Fruit fly (Drosophila melanogaster) whole organism: Measurements from ENCODE around the gene ND-B18.

ENCODE experiments used
- CG8478 ChIP-seq: fragments of >200 bp; optimal IDR thresholded peaks from 2 replicates; lab custom pipeline; 2018; ENCODE audit warnings: inconsistent platforms
- Dll ChIP-seq: fragments of >200 bp; optimal IDR thresholded peaks from 2 replicates; lab custom pipeline; 2017
- EcR ChIP-seq, 2 experiments: fragments of >200 bp; optimal IDR thresholded peaks; 2 replicates each; lab custom pipeline; 2017; ENCODE audit warnings: missing biosample characterization in 2 of 2, missing genetic modification characterization in 2 of 2, missing genetic modification reagents in 2 of 2
- pan ChIP-seq: fragments of >200 bp; optimal IDR thresholded peaks from 2 replicates; lab custom pipeline; 2017
- psq ChIP-seq: fragments of >200 bp; optimal IDR thresholded peaks from 2 replicates; lab custom pipeline; 2017
- usp ChIP-seq: fragments of >200 bp; optimal IDR thresholded peaks from 2 replicates; lab custom pipeline; 2017; ENCODE audit warnings: missing biosample characterization, missing genetic modification characterization, mixed read lengths

Gene ND-B18

DNA sequence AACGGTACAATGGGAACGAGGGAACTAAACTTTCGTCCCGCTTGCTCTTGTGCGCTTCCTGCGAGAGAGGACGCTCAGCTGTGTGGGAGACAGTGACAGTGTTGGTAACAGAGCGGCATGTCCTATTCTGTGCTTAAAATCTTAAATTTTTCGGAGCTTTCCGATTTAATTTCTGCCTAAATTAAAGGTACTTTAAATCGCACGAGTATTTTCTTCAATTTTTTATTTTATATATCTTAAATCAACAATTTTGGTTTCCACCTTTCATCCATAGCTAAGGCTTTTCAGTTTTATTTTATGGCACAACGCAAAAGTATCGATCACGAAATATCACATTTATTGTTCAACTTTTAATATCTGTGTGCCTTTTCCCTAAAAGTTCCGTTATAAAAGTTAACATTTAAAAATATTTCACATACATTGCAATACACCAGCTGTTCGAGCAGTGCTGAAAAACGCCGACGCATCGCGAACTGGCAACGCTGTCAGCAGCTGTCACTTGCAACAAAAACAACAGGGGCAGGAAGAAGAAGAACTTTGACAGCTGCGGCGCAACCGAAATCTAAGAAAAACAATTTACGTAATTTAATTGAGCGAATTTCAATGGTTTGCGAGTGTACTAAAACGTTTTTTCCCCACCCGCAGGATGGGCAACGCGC is at the start of gene ND-B18, which contains the start of gene hiw:
TSS of gene ND-B18 (plus strand) at position 330 of the 659 bp plus-strand sequence.
TSS of gene hiw (minus strand) at position 26 of the 659 bp plus-strand sequence.
- TF ChIP-seq EcR (GFP tag; optimal IDR thresholded peaks at IDR 0.05; lab: Kevin White, UChicago) (no peak), psq (lab: Kevin White, UChicago) (no peak), usp (GFP tag; lab: Kevin White, UChicago) (no peak), pan (lab: Kevin White, UChicago) (no peak), Dll (lab: Kevin White, UChicago) (no peak), CG8478 (no peak)

DNA sequence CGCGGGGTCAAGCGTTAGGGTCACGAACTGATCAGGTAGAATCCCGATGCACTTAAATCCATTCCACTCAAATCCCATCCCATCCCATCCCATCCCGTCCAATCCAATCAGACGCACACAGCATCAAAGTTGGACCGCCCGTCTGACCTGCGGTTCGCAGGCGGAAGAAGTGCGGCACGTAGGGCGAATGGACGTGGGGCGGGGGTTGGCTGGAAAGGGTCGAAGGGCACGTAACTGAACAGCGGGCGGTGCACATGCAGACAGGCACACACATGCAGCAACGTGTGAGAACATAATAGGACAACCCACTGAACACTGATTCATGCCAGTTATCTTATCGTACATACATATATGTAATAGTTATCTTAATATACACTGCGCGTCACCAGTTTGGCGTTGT is 44.1 kb upstream of the ND-B18 start:
- no peak for TF ChIP-seq Dll (lab: Kevin White, UChicago)
- no peak for TF ChIP-seq EcR (GFP tag; optimal IDR thresholded peaks at IDR 0.05; lab: Kevin White, UChicago)
- TF ChIP-seq psq (lab: Kevin White, UChicago): no peak
- TF ChIP-seq pan (lab: Kevin White, UChicago): no peak
- no peak for TF ChIP-seq CG8478
- TF ChIP-seq usp (GFP tag; lab: Kevin White, UChicago): no peak

dm6 chrX:15021021-15021477 is 42.5 kb upstream of the ND-B18 start:
- TF ChIP-seq psq (lab: Kevin White, UChicago) (no peak), CG8478 (no peak), pan (lab: Kevin White, UChicago) (no peak), usp (GFP tag; lab: Kevin White, UChicago) (no peak), EcR (GFP tag; optimal IDR thresholded peaks at IDR 0.05; lab: Kevin White, UChicago) (no peak), Dll (lab: Kevin White, UChicago) (no peak)

DNA sequence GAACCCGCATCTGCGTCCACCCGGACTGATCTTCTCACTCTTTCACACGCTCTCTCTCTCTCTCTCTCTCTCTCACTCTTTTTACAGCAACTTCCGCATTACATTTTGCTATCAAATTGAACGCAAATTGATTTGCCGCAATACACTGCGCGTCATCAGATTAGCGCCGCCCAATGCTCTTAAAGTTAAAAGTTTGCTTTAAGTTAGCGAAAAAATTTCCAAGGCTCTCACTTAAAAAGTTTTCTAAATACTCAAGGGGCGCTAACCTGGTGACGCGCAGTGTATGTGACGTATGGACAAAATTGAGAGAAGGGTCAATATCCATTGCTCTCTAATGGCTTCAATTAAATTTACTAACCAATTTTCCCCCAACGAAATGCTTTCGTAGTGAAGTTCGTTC is 41.3 kb upstream of the ND-B18 start:
- TF ChIP-seq usp (GFP tag; lab: Kevin White, UChicago) (no peak), CG8478 (no peak), Dll (lab: Kevin White, UChicago) (no peak), psq (lab: Kevin White, UChicago) (no peak), EcR (GFP tag; optimal IDR thresholded peaks at IDR 0.05; lab: Kevin White, UChicago) (no peak), pan (lab: Kevin White, UChicago) (no peak)

- TF ChIP-seq Dll (lab: Kevin White, UChicago) (no peak), CG8478 (no peak), EcR (GFP tag; optimal IDR thresholded peaks at IDR 0.05; lab: Kevin White, UChicago) (no peak), usp (GFP tag; lab: Kevin White, UChicago) (no peak), psq (lab: Kevin White, UChicago) (no peak), pan (lab: Kevin White, UChicago) (no peak)
Observed at dm6 chrX:15023395-15023794, 40.1 kb upstream of the ND-B18 start.

dm6 chrX:15023826-15024545 is 39.5 kb upstream of the ND-B18 start, which contains the start of gene be:
be (plus strand) TSS chrX:15024436.
- no peak for TF ChIP-seq usp (GFP tag; lab: Kevin White, UChicago)
- TF ChIP-seq pan (lab: Kevin White, UChicago): no peak
- TF ChIP-seq Dll (lab: Kevin White, UChicago): no peak
- no peak for TF ChIP-seq CG8478
- TF ChIP-seq psq (lab: Kevin White, UChicago): no peak
- no peak for TF ChIP-seq EcR (GFP tag; optimal IDR thresholded peaks at IDR 0.05; lab: Kevin White, UChicago)

DNA sequence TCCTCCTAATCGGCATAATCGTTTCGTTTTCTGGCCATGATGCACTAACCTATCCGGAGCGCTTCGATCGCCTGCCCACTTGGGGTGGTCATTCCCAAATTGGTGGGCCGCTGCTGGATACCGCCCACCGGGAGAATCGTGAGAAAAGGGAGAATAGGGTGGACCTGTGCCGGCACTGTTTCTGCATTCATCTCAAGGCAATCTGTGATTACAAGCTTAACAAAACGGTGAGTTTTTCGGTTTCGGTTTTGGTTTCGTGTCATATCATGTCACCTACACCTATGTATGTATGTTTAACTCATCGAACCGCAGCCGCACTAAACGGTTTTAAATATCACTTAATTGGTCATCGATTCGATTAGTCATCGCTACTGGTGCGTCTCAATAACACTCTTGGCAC is 38.8 kb upstream of the ND-B18 start:
- TF ChIP-seq pan (lab: Kevin White, UChicago) (no peak), CG8478 (no peak), usp (GFP tag; lab: Kevin White, UChicago) (no peak), psq (lab: Kevin White, UChicago) (no peak), Dll (lab: Kevin White, UChicago) (no peak), EcR (GFP tag; optimal IDR thresholded peaks at IDR 0.05; lab: Kevin White, UChicago) (no peak)

- no peak for TF ChIP-seq EcR (GFP tag; optimal IDR thresholded peaks at IDR 0.05; lab: Kevin White, UChicago)
- TF ChIP-seq usp (GFP tag; lab: Kevin White, UChicago): no peak
- no peak for TF ChIP-seq Dll (lab: Kevin White, UChicago)
- TF ChIP-seq pan (lab: Kevin White, UChicago): no peak
- TF ChIP-seq CG8478: no peak
- no peak for TF ChIP-seq psq (lab: Kevin White, UChicago)
Observed at dm6 chrX:15025737-15026136, 37.8 kb upstream of the ND-B18 start.

dm6 chrX:15026897-15027296 is 36.6 kb upstream of the ND-B18 start:
- no peak for TF ChIP-seq CG8478
- TF ChIP-seq usp (GFP tag; lab: Kevin White, UChicago): no peak
- no peak for TF ChIP-seq Dll (lab: Kevin White, UChicago)
- no peak for TF ChIP-seq psq (lab: Kevin White, UChicago)
- no peak for TF ChIP-seq pan (lab: Kevin White, UChicago)
- TF ChIP-seq EcR (GFP tag; optimal IDR thresholded peaks at IDR 0.05; lab: Kevin White, UChicago): no peak

DNA sequence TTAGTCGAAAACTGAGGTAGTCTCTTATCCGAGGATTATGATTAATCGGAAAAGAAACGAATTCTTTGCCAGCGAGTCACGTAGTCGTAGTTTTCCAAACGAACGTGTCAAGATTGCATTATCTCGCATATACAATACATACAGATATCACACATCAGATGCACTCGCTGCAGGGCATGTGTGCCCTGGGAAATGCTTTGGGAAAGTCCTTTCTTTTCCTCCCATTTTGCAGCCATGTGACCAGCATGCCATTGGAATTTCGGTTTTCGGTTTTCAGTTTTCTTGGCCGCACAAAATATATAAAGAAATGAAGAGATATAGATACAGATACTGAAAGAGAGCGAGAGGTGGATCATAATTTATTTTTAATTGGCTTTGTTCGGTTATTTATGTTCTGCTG is 35.4 kb upstream of the ND-B18 start:
- TF ChIP-seq EcR (GFP tag; optimal IDR thresholded peaks at IDR 0.05; lab: Kevin White, UChicago) (no peak), psq (lab: Kevin White, UChicago) (no peak)

- no peak for TF ChIP-seq pan (lab: Kevin White, UChicago)
- no peak for TF ChIP-seq psq (lab: Kevin White, UChicago)
- no peak for TF ChIP-seq CG8478
- TF ChIP-seq usp (GFP tag; lab: Kevin White, UChicago): no peak
- no peak for TF ChIP-seq Dll (lab: Kevin White, UChicago)
- no peak for TF ChIP-seq EcR (GFP tag; optimal IDR thresholded peaks at IDR 0.05; lab: Kevin White, UChicago)
Observed at dm6 chrX:15029864-15030263, 33.7 kb upstream of the ND-B18 start.
